Worm (Caenorhabditis elegans) whole organism, late embryonic: ENCODE results near the gene fipr-18.

Experiments used
- hlh-6 ChIP-seq: sonication (generic microtip); optimal IDR thresholded peaks from 2 replicates; lab custom pipeline; 2016; ENCODE audit warnings: missing genotype, missing genetic modification characterization, missing compliant biosample characterization
- nhr-11 ChIP-seq: fragments of 150-350 bp; optimal IDR thresholded peaks from 2 replicates; lab custom pipeline; 2014; ENCODE audit warnings: missing biosample characterization, missing genetic modification characterization
- pha-4 ChIP-seq: fragments of 150-350 bp; optimal IDR thresholded peaks from 2 replicates; lab custom pipeline; 2018; ENCODE audit warnings: missing biosample characterization, missing genetic modification reagents, missing genetic modification characterization
- pqm-1 ChIP-seq: sonication (generic microtip); optimal IDR thresholded peaks from 2 replicates; lab custom pipeline; 2016; ENCODE audit warnings: missing genetic modification characterization, missing compliant biosample characterization
- ttx-3 ChIP-seq: sonication (generic microtip); optimal IDR thresholded peaks from 2 replicates; lab custom pipeline; 2016; ENCODE audit warnings: missing genetic modification reagents, missing genetic modification characterization, missing compliant biosample characterization

- no peak for TF ChIP-seq ttx-3
- TF ChIP-seq hlh-6 (tag; lab: Kevin White, UChicago) = no peak
- TF ChIP-seq nhr-11 = no peak
- no peak for TF ChIP-seq pqm-1 (tag; lab: Kevin White, UChicago)
- no peak for TF ChIP-seq pha-4 (tag; lab: Kevin White, UChicago)
Measured at ce11 chrIII:7456640-7457039, 2.5 kb upstream of the fipr-18 start, which contains the start of gene Y69F12A.1.
